Worm (Caenorhabditis elegans) whole organism, early embryonic: ENCODE data around the gene marc-5.

Experiments
- B0310.2 ChIP-seq: sonication (generic microtip); optimal IDR thresholded peaks from 2 replicates; lab custom pipeline; 2016; ENCODE audit warnings: mild to moderate bottlenecking, missing genetic modification characterization, missing compliant biosample characterization
- F13C5.2 ChIP-seq: sonication (generic microtip); optimal IDR thresholded peaks from 2 replicates; lab custom pipeline; 2017; ENCODE audit warnings: mild to moderate bottlenecking, missing genetic modification characterization, inconsistent platforms, missing compliant biosample characterization
- aly-1 ChIP-seq: sonication (generic microtip); optimal IDR thresholded peaks from 2 replicates; lab custom pipeline; 2016; ENCODE audit warnings: missing genetic modification characterization, missing compliant biosample characterization
- ama-1 ChIP-seq: fragments of 150-350 bp; optimal IDR thresholded peaks from 2 replicates; lab custom pipeline; 2014
- ceh-13 ChIP-seq: fragments of 200-800 bp; sonication (Bioruptor generic); optimal IDR thresholded peaks from 2 replicates; lab custom pipeline; 2018; ENCODE audit warnings: mild to moderate bottlenecking, missing genetic modification characterization, missing compliant biosample characterization
- ceh-36 ChIP-seq: sonication (generic microtip); optimal IDR thresholded peaks from 2 replicates; lab custom pipeline; 2016; ENCODE audit warnings: missing genetic modification characterization, inconsistent platforms, missing compliant biosample characterization
- ets-7 ChIP-seq: sonication (generic microtip); optimal IDR thresholded peaks from 2 replicates; lab custom pipeline; 2016; ENCODE audit warnings: missing genotype, missing genetic modification characterization, missing compliant biosample characterization
- flt-1 ChIP-seq: fragments of 200-800 bp; sonication (Bioruptor generic); IDR thresholded peaks from 2 replicates; pipeline ENCODE4 v1.3.6; 2022; ENCODE audit warnings: missing genetic modification characterization, missing compliant biosample characterization
- hmbx-1 ChIP-seq: sonication (generic microtip); optimal IDR thresholded peaks from 2 replicates; lab custom pipeline; 2016; ENCODE audit warnings: mild to moderate bottlenecking, missing genetic modification characterization, missing compliant biosample characterization
- hmg-4 ChIP-seq: fragments of 200-800 bp; sonication (Bioruptor generic); optimal IDR thresholded peaks from 2 replicates; lab custom pipeline; 2018; ENCODE audit warnings: mild to moderate bottlenecking, missing genetic modification characterization, missing compliant biosample characterization
- hnd-1 ChIP-seq: sonication (generic microtip); optimal IDR thresholded peaks from 2 replicates; lab custom pipeline; 2016; ENCODE audit warnings: missing genetic modification characterization, missing compliant biosample characterization
- pes-1 ChIP-seq: fragments of 200-800 bp; sonication (Bioruptor generic); IDR thresholded peaks from 2 replicates; pipeline ENCODE4 v1.3.6; 2022; ENCODE audit warnings: missing genetic modification reagents, missing genetic modification characterization, missing compliant biosample characterization
- scrt-1 ChIP-seq: fragments of 200-800 bp; sonication (Bioruptor generic); IDR thresholded peaks from 2 replicates; pipeline ENCODE4 v1.3.6; 2022; ENCODE audit warnings: missing genetic modification characterization, missing compliant biosample characterization
- sea-1 ChIP-seq: fragments of 200-800 bp; sonication (Bioruptor generic); conservative IDR thresholded peaks from 2 replicates; pipeline ENCODE4 v1.3.6; 2022; ENCODE audit warnings: missing genetic modification characterization, missing compliant biosample characterization
- tbx-11 ChIP-seq: fragments of 200-800 bp; sonication (Bioruptor generic); IDR thresholded peaks from 2 replicates; pipeline ENCODE4 v1.3.6; 2022; ENCODE audit warnings: missing genetic modification characterization, missing compliant biosample characterization
- tbx-37 ChIP-seq: fragments of 200-800 bp; sonication (Bioruptor generic); conservative IDR thresholded peaks from 2 replicates; pipeline ENCODE4 v1.3.6; 2022; ENCODE audit warnings: missing genetic modification reagents, missing genetic modification characterization, missing compliant biosample characterization
- tra-4 ChIP-seq: sonication (generic microtip); optimal IDR thresholded peaks from 2 replicates; lab custom pipeline; 2017; ENCODE audit warnings: missing genetic modification characterization, missing compliant biosample characterization

The marc-5 gene

ce11 chrII:12387980-12388379 is 8.7 kb upstream of the marc-5 start, which contains the start of gene sre-41:
Gene sre-41 (plus strand): TSS chrII:12388280.
- TF ChIP-seq hmg-4 (no peak), pes-1 (GFP tag; lab: Robert Waterston, UW) (no peak), F13C5.2 (tag; lab: Kevin White, UChicago) (no peak), ceh-36 (no peak), tbx-37 (no peak), ceh-13 (GFP tag; lab: Kevin White, UChicago) (no peak), hmbx-1 (tag; lab: Kevin White, UChicago) (no peak), aly-1 (no peak), tbx-11 (GFP tag; lab: Robert Waterston, UW) (no peak), sea-1 (GFP tag; lab: Robert Waterston, UW) (no peak), ama-1 (lab: Kevin White, UChicago) (no peak), scrt-1 (no peak), ets-7 (tag; lab: Kevin White, UChicago) (no peak)

ce11 chrII:12387487-12387886 is 8.2 kb upstream of the marc-5 start:
- TF ChIP-seq sea-1 (GFP tag; lab: Robert Waterston, UW) (no peak), hmbx-1 (tag; lab: Kevin White, UChicago) (no peak), ceh-13 (GFP tag; lab: Kevin White, UChicago) (no peak), ets-7 (tag; lab: Kevin White, UChicago) (no peak), flt-1 (GFP tag; lab: Robert Waterston, UW) (no peak), aly-1 (no peak), tbx-37 (no peak), hnd-1 (tag; lab: Kevin White, UChicago) (no peak), hmg-4 (no peak), ceh-36 (no peak), ama-1 (lab: Kevin White, UChicago) (no peak), tra-4 (tag; lab: Kevin White, UChicago) (no peak), pes-1 (GFP tag; lab: Robert Waterston, UW) (no peak), tbx-11 (GFP tag; lab: Robert Waterston, UW) (no peak), B0310.2 (tag; lab: Kevin White, UChicago) (no peak), scrt-1 (no peak), F13C5.2 (tag; lab: Kevin White, UChicago) (no peak)

ce11 chrII:12386781-12387180 is 7.5 kb upstream of the marc-5 start, which contains the start of gene sre-42:
Gene sre-42 (minus strand): TSS chrII:12386881.
- TF ChIP-seq ama-1 (lab: Kevin White, UChicago), result no peak
- no peak for TF ChIP-seq sea-1 (GFP tag; lab: Robert Waterston, UW)
- no peak for TF ChIP-seq flt-1 (GFP tag; lab: Robert Waterston, UW)
- no peak for TF ChIP-seq hmbx-1 (tag; lab: Kevin White, UChicago)
- TF ChIP-seq tbx-11 (GFP tag; lab: Robert Waterston, UW), result no peak

ce11 chrII:12385815-12386214 is 6.5 kb upstream of the marc-5 start:
- TF ChIP-seq ceh-36 (no peak), hmg-4 (no peak), ama-1 (lab: Kevin White, UChicago) (no peak), sea-1 (GFP tag; lab: Robert Waterston, UW) (no peak), tra-4 (tag; lab: Kevin White, UChicago) (no peak), flt-1 (GFP tag; lab: Robert Waterston, UW) (no peak), aly-1 (no peak), B0310.2 (tag; lab: Kevin White, UChicago) (no peak), hnd-1 (tag; lab: Kevin White, UChicago) (no peak), tbx-37 (no peak), ets-7 (tag; lab: Kevin White, UChicago) (no peak), hmbx-1 (tag; lab: Kevin White, UChicago) (no peak), F13C5.2 (tag; lab: Kevin White, UChicago) (no peak), pes-1 (GFP tag; lab: Robert Waterston, UW) (no peak), ceh-13 (GFP tag; lab: Kevin White, UChicago) (no peak), tbx-11 (GFP tag; lab: Robert Waterston, UW) (no peak), scrt-1 (no peak)

- no peak for TF ChIP-seq ceh-36
- no peak for TF ChIP-seq hnd-1 (tag; lab: Kevin White, UChicago)
- TF ChIP-seq hmbx-1 (tag; lab: Kevin White, UChicago), result no peak
- no peak for TF ChIP-seq ama-1 (lab: Kevin White, UChicago)
- TF ChIP-seq aly-1, result no peak
- no peak for TF ChIP-seq flt-1 (GFP tag; lab: Robert Waterston, UW)
- TF ChIP-seq B0310.2 (tag; lab: Kevin White, UChicago), result no peak
- no peak for TF ChIP-seq ets-7 (tag; lab: Kevin White, UChicago)
- no peak for TF ChIP-seq F13C5.2 (tag; lab: Kevin White, UChicago)
- TF ChIP-seq scrt-1, result no peak
These were observed 3.6 kb upstream of the marc-5 start, which contains the start of gene btb-14 for ce11 chrII:12382625-12383562. Gene btb-14 (plus strand): TSS chrII:12383463.

ce11 chrII:12380888-12381287 is 1.6 kb upstream of the marc-5 start:
- TF ChIP-seq aly-1, result no peak
- peak; percentile 76 for TF ChIP-seq ceh-36

- no peak for TF ChIP-seq hnd-1 (tag; lab: Kevin White, UChicago)
- no peak for TF ChIP-seq hmbx-1 (tag; lab: Kevin White, UChicago)
- TF ChIP-seq hmg-4, result no peak
- no peak for TF ChIP-seq ets-7 (tag; lab: Kevin White, UChicago)
- TF ChIP-seq tbx-37, result no peak
- no peak for TF ChIP-seq F13C5.2 (tag; lab: Kevin White, UChicago)
- no peak for TF ChIP-seq flt-1 (GFP tag; lab: Robert Waterston, UW)
- TF ChIP-seq ceh-36, result no peak
These were observed 537 bp downstream of the marc-5 start for ce11 chrII:12378793-12379192.
